Fruit fly (Drosophila melanogaster): ENCODE data around the gene CG31441.

CG31441 gene

dm6 chr3R:11224478-11224877 is 11.6 kb upstream of the CG31441 start:
- TF ChIP-seq dpn (GFP tag; optimal IDR thresholded peaks at IDR 0.05) (no peak), Med (GFP tag) (peak; percentile 59), CG12744 (GFP tag; optimal IDR thresholded peaks at IDR 0.05) (no peak), Opbp (GFP tag; IDR thresholded peaks at IDR 0.05; ENCODE audit: partially characterized antibody) (no peak), pum (GFP tag; optimal IDR thresholded peaks at IDR 0.05) (no peak), CG13624 (GFP tag; optimal IDR thresholded peaks at IDR 0.05) (no peak), Bgb (GFP tag; IDR thresholded peaks at IDR 0.05; ENCODE audit: partially characterized antibody) (0 out of 2 replicates have a peak, but pooled peaks have one; percentile 35), hth (optimal IDR thresholded peaks at IDR 0.05) (no peak), Ets65A (GFP tag) (peak; percentile 91), seq (GFP tag; IDR thresholded peaks at IDR 0.05) (no peak)

- TF ChIP-seq CG14441 (GFP tag; IDR thresholded peaks at IDR 0.05) (no peak), CG3726 (GFP tag; IDR thresholded peaks at IDR 0.05) (no peak), HLH4C (GFP tag; IDR thresholded peaks at IDR 0.05; ENCODE audit: partially characterized antibody) (no peak), sob (GFP tag; IDR thresholded peaks at IDR 0.05) (peak; percentile 14; the same call in 1 of the 2 replicates), CG17829 (tag; optimal IDR thresholded peaks at IDR 0.05) (no peak), CG4328 (GFP tag; optimal IDR thresholded peaks at IDR 0.05) (no peak), CG7963 (GFP tag; IDR thresholded peaks at IDR 0.05; ENCODE audit: partially characterized antibody) (no peak), Med (GFP tag) (peak; percentile 76), chm (GFP tag; IDR thresholded peaks at IDR 0.05) (peak; percentile 41; the same call in 1 of the 2 replicates), Nf-YC (tag; optimal IDR thresholded peaks at IDR 0.05) (no peak), NC2α (GFP tag; optimal IDR thresholded peaks at IDR 0.05) (no peak), CG15601 (tag; optimal IDR thresholded peaks at IDR 0.05) (no peak), CG16779 (GFP tag; IDR thresholded peaks at IDR 0.05) (0 out of 2 replicates have a peak, but pooled peaks have one; percentile 13), cato (GFP tag; optimal IDR thresholded peaks at IDR 0.05; ENCODE audit: borderline replicate concordance) (no peak), esg (GFP tag; conservative IDR thresholded peaks at IDR 0.05) (no peak), CG3281 (GFP tag; optimal IDR thresholded peaks at IDR 0.05) (no peak), Hsf (GFP tag; optimal IDR thresholded peaks at IDR 0.05) (no peak), lola (GFP tag; optimal IDR thresholded peaks at IDR 0.05) (no peak), CG10959 (GFP tag; IDR thresholded peaks at IDR 0.05) (no peak), CG42726 (GFP tag; IDR thresholded peaks at IDR 0.05; ENCODE audit: partially characterized antibody) (0 out of 2 replicates have a peak, but pooled peaks have one; percentile 17)
Observed at dm6 chr3R:11225220-11225619, 10.9 kb upstream of the CG31441 start, which contains the start of gene scpr-C. Gene scpr-C (plus strand): TSS chr3R:11225520.

DNA sequence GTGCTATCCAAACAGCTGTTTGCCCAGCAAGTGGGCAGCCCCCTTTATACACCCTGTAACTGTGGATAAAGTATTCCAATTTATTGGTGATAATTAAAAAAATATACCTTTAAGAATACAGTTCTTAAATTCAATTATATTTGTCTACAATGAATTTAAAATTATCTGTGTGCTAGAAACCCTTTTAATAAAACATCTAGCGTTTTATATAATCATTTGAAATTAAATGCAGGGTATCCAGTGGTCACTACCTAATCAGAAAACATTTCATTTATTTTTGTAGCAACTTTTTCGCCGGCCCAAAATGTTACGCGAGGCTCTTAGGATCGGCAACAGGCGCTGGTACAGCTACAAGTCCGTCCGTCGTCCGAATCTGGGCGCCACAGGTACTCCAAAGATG is 9.6 kb upstream of the CG31441 start, which contains the start of gene CG17726:
CG17726 (plus strand) TSS at position 267 of the 400 bp plus-strand sequence.
- TF ChIP-seq CG16813 (GFP tag; IDR thresholded peaks at IDR 0.05; ENCODE audit: partially characterized antibody) (no peak), CG6654 (GFP tag; optimal IDR thresholded peaks at IDR 0.05) (peak; percentile 69), Elba2 (GFP tag; optimal IDR thresholded peaks at IDR 0.05) (peak; percentile 88), Scr (GFP tag; IDR thresholded peaks at IDR 0.05; ENCODE audit: partially characterized antibody) (no peak), unpg (GFP tag; optimal IDR thresholded peaks at IDR 0.05) (peak; percentile 99), Ets97D (GFP tag; optimal IDR thresholded peaks at IDR 0.05) (peak; percentile 46), CG3847 (GFP tag; IDR thresholded peaks at IDR 0.05) (peak; percentile 97), Camta (GFP tag; optimal IDR thresholded peaks at IDR 0.05) (peak; percentile 95), NK7.1 (GFP tag; optimal IDR thresholded peaks at IDR 0.05) (peak; percentile 82), bbx (GFP tag; IDR thresholded peaks at IDR 0.05; ENCODE audit: partially characterized antibody) (no peak), CG6254 (GFP tag; optimal IDR thresholded peaks at IDR 0.05) (peak; percentile 92), CG10431 (GFP tag; optimal IDR thresholded peaks at IDR 0.05) (peak; percentile 91), Doc2 (GFP tag; IDR thresholded peaks at IDR 0.05) (peak; percentile 89), tgo (GFP tag; IDR thresholded peaks at IDR 0.05) (peak; percentile 98), Doc3 (GFP tag; IDR thresholded peaks at IDR 0.05; ENCODE audit: partially characterized antibody) (no peak), CG12104 (GFP tag; optimal IDR thresholded peaks at IDR 0.05) (peak; percentile 89), Adf1 (GFP tag; IDR thresholded peaks at IDR 0.05) (peak; percentile 84), Hand (GFP tag; optimal IDR thresholded peaks at IDR 0.05) (peak; percentile 92), CG30403 (GFP tag; optimal IDR thresholded peaks at IDR 0.05) (peak; percentile 97), klu (GFP tag; IDR thresholded peaks at IDR 0.05) (peak; percentile 92), CkIIα-i1 (GFP tag; IDR thresholded peaks at IDR 0.05) (peak; percentile 68)

Measured in whole organism, embryonic.